Worm (Caenorhabditis elegans): ENCODE measurements around the gene Y105C5A.1268.

ce11 chrIV:15695274-15695673 lies 49.0 kb upstream of the Y105C5A.1268 start:
- TF ChIP-seq dao-5 (tag; optimal IDR thresholded peaks at IDR 0.05) = no peak
- no peak for TF ChIP-seq him-1 (tag; optimal IDR thresholded peaks at IDR 0.05)

Measured in whole organism, L4/young adult.